Worm (Caenorhabditis elegans): ENCODE results near the gene ZK637.12.

DNA sequence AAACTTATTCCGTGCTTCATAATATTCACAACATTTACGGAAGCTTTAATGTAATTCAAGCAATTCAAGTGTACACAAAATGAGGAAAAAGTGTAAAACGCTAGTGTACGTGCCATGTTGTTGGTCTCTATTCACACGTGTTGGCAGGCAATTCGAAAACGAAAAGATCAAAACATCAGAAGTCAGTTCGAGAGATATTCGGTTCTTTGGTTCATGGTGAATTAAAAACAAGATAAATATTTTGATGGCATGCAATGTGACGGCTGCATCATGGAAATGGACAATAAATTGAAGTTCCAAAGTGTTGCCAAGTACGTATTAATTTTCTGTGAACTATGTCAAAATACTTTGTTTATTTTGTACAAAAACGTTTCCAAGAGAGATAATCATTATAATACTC, 2.0 kb upstream of the ZK637.12 start:
- TF ChIP-seq ztf-11 (tag; optimal IDR thresholded peaks at IDR 0.05) (no peak), nhr-76 (tag; optimal IDR thresholded peaks at IDR 0.05) (no peak), unc-62 (GFP tag; optimal IDR thresholded peaks at IDR 0.05) (peak; percentile 60), snpc-4 (tag; optimal IDR thresholded peaks at IDR 0.05) (no peak), ces-1 (GFP tag; optimal IDR thresholded peaks at IDR 0.05) (no peak), nhr-28 (tag; optimal IDR thresholded peaks at IDR 0.05) (no peak)

All from whole organism, mixed stage, embryonic.